Worm (Caenorhabditis elegans) whole organism, L4 larva: ENCODE results near the gene F20G2.2.

Source experiments
- F37D6.2 ChIP-seq: sonication (generic microtip); optimal IDR thresholded peaks from 2 replicates; lab custom pipeline; 2016; ENCODE audit warnings: mild to moderate bottlenecking, missing genetic modification characterization, missing compliant biosample characterization
- F44E2.7 ChIP-seq: fragments of 200-800 bp; sonication (Bioruptor generic); IDR thresholded peaks from 2 replicates; pipeline ENCODE4 v2.1.2; 2022; ENCODE audit warnings: missing genetic modification characterization, missing compliant biosample characterization
- F49E8.2 ChIP-seq: sonication (generic microtip); optimal IDR thresholded peaks from 2 replicates; lab custom pipeline; 2016; ENCODE audit warnings: missing compliant biosample characterization, mild to moderate bottlenecking, missing genetic modification characterization, borderline replicate concordance
- T20F7.1 ChIP-seq: fragments of 200-800 bp; sonication (Bioruptor generic); optimal IDR thresholded peaks from 2 replicates; lab custom pipeline; 2018; ENCODE audit warnings: mild to moderate bottlenecking, missing genetic modification characterization, missing compliant biosample characterization
- Y75B8A.6 ChIP-seq: fragments of 200-800 bp; sonication (Bioruptor generic); IDR thresholded peaks from 2 replicates; pipeline ENCODE4 v1.3.6; 2022; ENCODE audit warnings: missing genetic modification reagents, missing genetic modification characterization, missing compliant biosample characterization
- ZK546.5 ChIP-seq, 2 experiments: sonication (generic microtip); optimal IDR thresholded peaks; 2 replicates each; lab custom pipeline; 2017; ENCODE audit warnings: missing biosample characterization in 2 of 2, missing genetic modification characterization in 2 of 2
- ama-1 ChIP-seq: fragments of 150-350 bp; optimal IDR thresholded peaks from 2 replicates; lab custom pipeline; 2014; ENCODE audit warnings: inconsistent platforms, mixed read lengths
- cey-2 ChIP-seq: sonication (generic microtip); optimal IDR thresholded peaks from 3 replicates; lab custom pipeline; 2017; ENCODE audit warnings: missing genetic modification characterization, mild to moderate bottlenecking, missing compliant biosample characterization, antibody characterized with exemption, borderline replicate concordance; ENCODE audit not compliant: insufficient read depth
- daf-12 ChIP-seq: fragments of 150-350 bp; optimal IDR thresholded peaks from 2 replicates; lab custom pipeline; 2014; ENCODE audit warnings: missing biosample characterization, missing genetic modification reagents, missing genetic modification characterization
- daf-16 ChIP-seq, 3 experiments: sonication (generic microtip); optimal IDR thresholded peaks; 2 replicates each; lab custom pipeline; 2016 to 2017; ENCODE audit warnings: missing genetic modification characterization in 3 of 3, missing genetic modification reagents in 3 of 3, mild to moderate bottlenecking in 2 of 3, missing compliant biosample characterization in 2 of 3, missing biosample characterization in 1 of 3, moderate library complexity in 1 of 3
- dmd-6 ChIP-seq: fragments of 200-800 bp; sonication (Bioruptor generic); IDR thresholded peaks from 2 replicates; pipeline ENCODE4 v1.3.6; 2022; ENCODE audit warnings: missing genetic modification reagents, missing genetic modification characterization, missing compliant biosample characterization
- dve-1 ChIP-seq: sonication (generic microtip); optimal IDR thresholded peaks from 2 replicates; lab custom pipeline; 2017; ENCODE audit warnings: antibody characterized with exemption, mild to moderate bottlenecking, missing genetic modification characterization, missing compliant biosample characterization; ENCODE audit not compliant: insufficient read depth
- egl-27 ChIP-seq: sonication (generic microtip); optimal IDR thresholded peaks from 3 replicates; lab custom pipeline; 2017; ENCODE audit warnings: missing biosample characterization, missing genetic modification reagents, missing genetic modification characterization
- egl-43 ChIP-seq: fragments of 200-800 bp; sonication (Bioruptor generic); IDR thresholded peaks from 2 replicates; pipeline ENCODE4 v1.3.6; 2022; ENCODE audit warnings: missing genetic modification reagents, missing genetic modification characterization, missing compliant biosample characterization
- hif-1 ChIP-seq, 2 experiments: sonication (generic microtip); optimal IDR thresholded peaks; 2 replicates each; lab custom pipeline; 2016 to 2017; ENCODE audit warnings: missing compliant biosample characterization in 2 of 2, missing genetic modification characterization in 2 of 2, missing genetic modification reagents in 2 of 2, missing genotype in 2 of 2, mild to moderate bottlenecking in 1 of 2
- hlh-11 ChIP-seq: fragments of 200-800 bp; sonication (Bioruptor generic); optimal IDR thresholded peaks from 2 replicates; lab custom pipeline; 2018; ENCODE audit warnings: mild to moderate bottlenecking, missing genetic modification characterization, missing compliant biosample characterization
- hlh-30 ChIP-seq: sonication (generic microtip); optimal IDR thresholded peaks from 2 replicates; lab custom pipeline; 2017; ENCODE audit warnings: antibody characterized with exemption, mild to moderate bottlenecking, missing genetic modification characterization, missing compliant biosample characterization; ENCODE audit not compliant: insufficient read depth
- hmg-1.1 ChIP-seq: fragments of 200-800 bp; sonication (Bioruptor generic); IDR thresholded peaks from 2 replicates; pipeline ENCODE4 v1.3.6; 2022; ENCODE audit warnings: missing genetic modification reagents, missing genetic modification characterization, missing compliant biosample characterization
- lin-15B ChIP-seq: fragments of 150-350 bp; sonication (generic microtip); optimal IDR thresholded peaks from 3 replicates; lab custom pipeline; 2014; ENCODE audit warnings: missing biosample characterization, missing genetic modification characterization
- lin-29 ChIP-seq: fragments of 200-800 bp; sonication (Bioruptor generic); IDR thresholded peaks from 2 replicates; pipeline ENCODE4 v1.3.6; 2022; ENCODE audit warnings: missing genetic modification reagents, missing genetic modification characterization, missing compliant biosample characterization
- lin-38 ChIP-seq: fragments of 200-800 bp; sonication (Bioruptor generic); IDR thresholded peaks from 2 replicates; pipeline ENCODE4 v1.3.6; 2022; ENCODE audit warnings: missing genetic modification reagents, missing genetic modification characterization, missing compliant biosample characterization
- lsy-2 ChIP-seq, 2 experiments: fragments of 150-350 bp in 1 of 2; sonication (generic microtip) in 1 of 2; optimal IDR thresholded peaks; 2 replicates each; lab custom pipeline; 2014 to 2017; ENCODE audit warnings: missing biosample characterization in 2 of 2, missing genetic modification characterization in 2 of 2
- mep-1 ChIP-seq: fragments of 150-350 bp; sonication (generic microtip); optimal IDR thresholded peaks from 3 replicates; lab custom pipeline; 2014; ENCODE audit warnings: missing biosample characterization, missing genetic modification characterization
- mes-2 ChIP-seq: sonication (generic microtip); optimal IDR thresholded peaks from 2 replicates; lab custom pipeline; 2016; ENCODE audit warnings: missing genotype, mild to moderate bottlenecking, missing genetic modification characterization, missing compliant biosample characterization; ENCODE audit not compliant: poor library complexity, severe bottlenecking
- nhr-28 ChIP-seq: fragments of 150-350 bp; optimal IDR thresholded peaks from 2 replicates; lab custom pipeline; 2014; ENCODE audit warnings: missing biosample characterization, missing genetic modification characterization
- nhr-48 ChIP-seq: sonication (generic microtip); optimal IDR thresholded peaks from 2 replicates; lab custom pipeline; 2016; ENCODE audit warnings: mild to moderate bottlenecking, missing genetic modification characterization, missing compliant biosample characterization
- nhr-6 ChIP-seq: fragments of 150-350 bp; optimal IDR thresholded peaks from 2 replicates; lab custom pipeline; 2014; ENCODE audit warnings: missing biosample characterization, missing genetic modification characterization
- nhr-77 ChIP-seq: fragments of 150-350 bp; optimal IDR thresholded peaks from 2 replicates; lab custom pipeline; 2014; ENCODE audit warnings: missing biosample characterization, missing genetic modification characterization
- php-3 ChIP-seq: fragments of 200-800 bp; sonication (Bioruptor generic); IDR thresholded peaks from 2 replicates; pipeline ENCODE4 v1.3.6; 2022; ENCODE audit warnings: missing genetic modification reagents, missing genetic modification characterization, missing compliant biosample characterization
- rbr-2 ChIP-seq: sonication (generic microtip); optimal IDR thresholded peaks from 2 replicates; lab custom pipeline; 2016; ENCODE audit warnings: missing genotype, missing genetic modification characterization, missing compliant biosample characterization
- set-16 ChIP-seq: fragments of 200-800 bp; sonication (Bioruptor generic); IDR thresholded peaks from 2 replicates; pipeline ENCODE4 v1.3.6; 2022; ENCODE audit warnings: missing genetic modification reagents, missing genetic modification characterization, missing compliant biosample characterization
- tra-1 ChIP-seq: fragments of 200-800 bp; sonication (Bioruptor generic); IDR thresholded peaks from 2 replicates; pipeline ENCODE4 v1.3.6; 2022; ENCODE audit warnings: missing genetic modification reagents, missing genetic modification characterization, missing compliant biosample characterization
- unc-130 ChIP-seq: sonication (generic microtip); optimal IDR thresholded peaks from 2 replicates; lab custom pipeline; 2016; ENCODE audit warnings: missing genetic modification reagents, missing genetic modification characterization, missing compliant biosample characterization
- unc-62 ChIP-seq, 3 experiments: fragments of 150-350 bp in 1 of 3; sonication (generic microtip); optimal IDR thresholded peaks in 2 of 3; peaks in 1 of 3; 1 replicate in 1 of 3; 2 replicates in 2 of 3; lab custom pipeline; 2014 to 2017; ENCODE audit warnings: missing biosample characterization in 3 of 3, missing genetic modification characterization in 3 of 3, missing genetic modification reagents in 3 of 3, missing genotype in 1 of 3
- zfp-3 ChIP-seq: fragments of 200-800 bp; sonication (Bioruptor generic); conservative IDR thresholded peaks from 2 replicates; pipeline ENCODE4 v1.3.6; 2022; ENCODE audit warnings: missing genetic modification reagents, missing genetic modification characterization, missing compliant biosample characterization

The F20G2.2 gene

DNA sequence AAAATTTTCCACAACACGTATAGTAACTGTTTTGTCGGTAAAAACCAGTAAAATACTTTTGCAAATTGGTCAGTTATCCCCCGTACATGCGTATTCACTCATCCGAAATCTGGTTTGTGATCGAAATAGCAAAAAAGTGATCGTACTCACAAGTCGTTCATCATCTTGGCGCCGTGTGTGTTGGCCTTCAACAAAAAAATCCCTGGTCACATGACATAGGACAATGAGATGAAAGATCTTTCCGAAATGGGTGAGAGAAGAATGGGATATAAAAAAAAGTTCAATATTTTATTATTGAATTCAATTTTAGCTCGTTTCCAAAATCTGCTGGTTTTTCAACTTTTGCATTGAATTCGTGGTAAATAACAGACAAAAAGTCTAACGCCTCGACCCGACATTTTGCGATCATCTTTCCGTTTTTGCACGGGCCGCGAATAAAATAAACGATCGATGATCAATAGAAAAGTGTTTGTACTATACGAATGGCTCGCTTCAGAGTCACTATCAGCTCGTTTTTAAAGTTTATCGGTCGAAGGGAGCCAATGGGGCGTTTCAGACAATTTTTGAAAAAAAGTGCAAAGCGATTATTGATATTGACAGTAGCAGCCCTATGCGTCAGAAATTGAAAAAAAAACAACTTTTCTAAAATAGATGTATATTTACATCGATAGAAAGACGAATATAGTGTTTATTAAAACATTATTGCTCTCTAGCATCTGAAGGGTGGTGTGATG is 31.9 kb upstream of the F20G2.2 start (continued):
- no peak for TF ChIP-seq lin-15B (tag; lab: Kevin White, UChicago)
- TF ChIP-seq hlh-30 (tag; lab: Kevin White, UChicago): peak; percentile 82
- TF ChIP-seq, all 104 proteins: peak for 12

DNA sequence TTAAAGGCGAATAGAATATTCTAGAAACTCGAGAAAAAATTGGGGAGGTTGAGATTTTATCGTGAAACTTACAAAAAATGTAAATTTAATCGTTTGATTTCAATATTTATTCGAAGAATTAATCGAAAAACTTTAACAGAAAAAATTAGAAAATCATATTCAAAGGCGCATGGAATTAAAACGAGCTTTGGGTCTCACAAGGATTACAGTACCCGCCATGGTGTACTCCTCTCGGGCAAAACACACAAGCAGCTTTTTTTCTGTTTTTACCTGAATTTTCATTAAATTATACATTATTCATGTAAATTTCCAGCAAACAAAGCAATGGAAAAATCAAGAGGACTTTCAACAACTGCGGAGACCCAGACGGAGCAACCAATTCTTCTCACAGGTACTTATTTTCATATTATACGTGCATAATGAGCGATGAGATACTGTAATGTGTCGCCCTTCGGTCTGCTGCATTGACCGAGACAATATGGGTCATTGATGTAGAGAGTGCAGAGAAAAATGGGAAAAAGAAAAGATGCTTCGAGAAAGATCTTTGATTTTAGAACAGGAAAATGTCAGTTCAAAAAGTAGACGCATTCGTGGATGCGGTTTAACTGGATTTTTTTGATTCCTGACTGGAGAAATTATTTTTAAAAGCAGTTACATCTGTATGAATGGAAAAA is 31.2 kb upstream of the F20G2.2 start, which contains the start of the genes F53C11.4 and F53C11.5:
F53C11.4 (minus strand) TSS at position 128 of the 674 bp plus-strand sequence.
F53C11.5 (plus strand) TSS at position 325 of the 674 bp plus-strand sequence.
- TF ChIP-seq unc-62 (GFP tag; optimal IDR thresholded peaks at IDR 0.05 in 1 of 2; lab: Kevin White, UChicago): peak in 1 of 2 experiments; percentile 71
- no peak for TF ChIP-seq unc-62 (tag; optimal IDR thresholded peaks at IDR 0.05; lab: Kevin White, UChicago)
- peak; percentile 67 for TF ChIP-seq nhr-48 (tag; lab: Kevin White, UChicago)
- peak; percentile 11 for TF ChIP-seq mep-1 (tag; lab: Kevin White, UChicago)
- TF ChIP-seq lsy-2 (tag; optimal IDR thresholded peaks at IDR 0.05; lab: Kevin White, UChicago): peak in 1 of 2 experiments; percentile 86
- TF ChIP-seq F37D6.2 (tag; lab: Kevin White, UChicago): no peak
- TF ChIP-seq mes-2 (tag; lab: Kevin White, UChicago): peak; percentile 57
- TF ChIP-seq Y75B8A.6: no peak
- TF ChIP-seq set-16 (GFP tag; lab: Robert Waterston, UW): no peak
- 0 out of 2 replicates have a peak, but pooled peaks have one; percentile 24 for TF ChIP-seq tra-1 (GFP tag; lab: Robert Waterston, UW)
- TF ChIP-seq nhr-28 (tag; lab: Kevin White, UChicago): peak; percentile 74
- peak; percentile 69 for TF ChIP-seq dmd-6 (GFP tag; lab: Robert Waterston, UW)
- TF ChIP-seq unc-130 (GFP tag; lab: Kevin White, UChicago): peak; percentile 3
- peak; percentile 51 for TF ChIP-seq ama-1 (lab: Kevin White, UChicago)
- no peak for TF ChIP-seq daf-12 (tag; lab: Kevin White, UChicago)
- TF ChIP-seq ZK546.5 (tag; optimal IDR thresholded peaks at IDR 0.05; lab: Kevin White, UChicago): no peak
- no peak for TF ChIP-seq lin-29 (GFP tag; lab: Robert Waterston, UW)
- no peak for TF ChIP-seq egl-27 (tag; lab: Kevin White, UChicago)
- TF ChIP-seq egl-43 (GFP tag; lab: Robert Waterston, UW): no peak
- TF ChIP-seq php-3 (GFP tag; lab: Robert Waterston, UW): no peak
- TF ChIP-seq dve-1: peak; percentile 87
- 0 out of 2 replicates have a peak, but pooled peaks have one; percentile 31 for TF ChIP-seq lin-38 (GFP tag; lab: Robert Waterston, UW)
- TF ChIP-seq T20F7.1: peak; percentile 19
- no peak for TF ChIP-seq F44E2.7 (GFP tag; lab: Robert Waterston, UW)
- TF ChIP-seq hlh-11: peak; percentile 77
- TF ChIP-seq hif-1 (tag; optimal IDR thresholded peaks at IDR 0.05; lab: Kevin White, UChicago): peak in 1 of 2 experiments; percentile 79
- TF ChIP-seq hlh-30 (tag; lab: Kevin White, UChicago): peak; percentile 16
- no peak for TF ChIP-seq F49E8.2 (tag; lab: Kevin White, UChicago)
- no peak for TF ChIP-seq nhr-77
- no peak for TF ChIP-seq cey-2 (tag; lab: Kevin White, UChicago)
- no peak for TF ChIP-seq zfp-3 (GFP tag; lab: Robert Waterston, UW)
- TF ChIP-seq daf-16 (GFP tag; optimal IDR thresholded peaks at IDR 0.05; lab: Kevin White, UChicago): no peak
- TF ChIP-seq daf-16 (tag; optimal IDR thresholded peaks at IDR 0.05; lab: Kevin White, UChicago): peak; percentile 85
- 0 out of 2 replicates have a peak, but pooled peaks have one; percentile 12 for TF ChIP-seq hmg-1.1 (GFP tag; lab: Robert Waterston, UW)
- peak; percentile 9 for TF ChIP-seq rbr-2 (tag; lab: Kevin White, UChicago)
- TF ChIP-seq nhr-6 (tag; lab: Kevin White, UChicago): peak; percentile 78
- TF ChIP-seq, all 104 proteins: peak for 20
